Worm (Caenorhabditis elegans) whole organism, L4 larva: ENCODE data around the gene M03A1.3.

ENCODE experiments used
- R02D3.7 ChIP-seq: fragments of 150-350 bp; sonication (generic microtip); optimal IDR thresholded peaks from 3 replicates; lab custom pipeline; 2014; ENCODE audit warnings: missing biosample characterization, missing genetic modification characterization
- ama-1 ChIP-seq: fragments of 150-350 bp; optimal IDR thresholded peaks from 2 replicates; lab custom pipeline; 2014; ENCODE audit warnings: inconsistent platforms, mixed read lengths
- fkh-10 ChIP-seq: fragments of 150-350 bp; optimal IDR thresholded peaks from 2 replicates; lab custom pipeline; 2014; ENCODE audit warnings: missing biosample characterization, missing genetic modification reagents, missing genetic modification characterization
- fos-1 ChIP-seq: fragments of 150-350 bp; optimal IDR thresholded peaks from 2 replicates; lab custom pipeline; 2014; ENCODE audit warnings: missing biosample characterization, missing genetic modification characterization
- mdl-1 ChIP-seq, 2 experiments: fragments of 150-350 bp in 1 of 2; sonication (generic microtip) in 1 of 2; optimal IDR thresholded peaks; 2 replicates each; lab custom pipeline; 2014 to 2017; ENCODE audit warnings: missing biosample characterization in 2 of 2, missing genetic modification characterization in 2 of 2
- nhr-102 ChIP-seq: sonication (generic microtip); optimal IDR thresholded peaks from 2 replicates; lab custom pipeline; 2016; ENCODE audit warnings: mild to moderate bottlenecking, missing genetic modification characterization, moderate library complexity, missing compliant biosample characterization
- nhr-237 ChIP-seq: sonication (generic microtip); optimal IDR thresholded peaks from 2 replicates; lab custom pipeline; 2017; ENCODE audit warnings: missing biosample characterization, missing genetic modification characterization
- nhr-28 ChIP-seq: fragments of 150-350 bp; optimal IDR thresholded peaks from 2 replicates; lab custom pipeline; 2014; ENCODE audit warnings: missing biosample characterization, missing genetic modification characterization
- nhr-77 ChIP-seq: fragments of 150-350 bp; optimal IDR thresholded peaks from 2 replicates; lab custom pipeline; 2014; ENCODE audit warnings: missing biosample characterization, missing genetic modification characterization
- rbr-2 ChIP-seq: sonication (generic microtip); optimal IDR thresholded peaks from 2 replicates; lab custom pipeline; 2016; ENCODE audit warnings: missing genotype, missing genetic modification characterization, missing compliant biosample characterization
- zag-1 ChIP-seq: fragments of 150-350 bp; optimal IDR thresholded peaks from 2 replicates; lab custom pipeline; 2014; ENCODE audit warnings: missing biosample characterization, missing genetic modification characterization
- zip-11 ChIP-seq: fragments of 200-800 bp; sonication (Bioruptor generic); IDR thresholded peaks from 2 replicates; pipeline ENCODE4 v1.3.6; 2022; ENCODE audit warnings: missing genetic modification characterization, missing compliant biosample characterization
- ztf-11 ChIP-seq: fragments of 150-350 bp; optimal IDR thresholded peaks from 2 replicates; lab custom pipeline; 2014; ENCODE audit warnings: missing biosample characterization, missing genetic modification characterization

- TF ChIP-seq zag-1 (tag; lab: Kevin White, UChicago) (no peak), ama-1 (lab: Kevin White, UChicago) (no peak), nhr-28 (no peak), R02D3.7 (no peak), fos-1 (tag; lab: Kevin White, UChicago) (no peak), fkh-10 (GFP tag; lab: Kevin White, UChicago) (no peak), rbr-2 (tag; lab: Kevin White, UChicago) (no peak), ztf-11 (tag; lab: Kevin White, UChicago) (no peak), zip-11 (GFP tag; lab: Robert Waterston, UW) (no peak), nhr-237 (tag; lab: Kevin White, UChicago) (no peak), nhr-102 (tag; lab: Kevin White, UChicago) (no peak), mdl-1 (tag; optimal IDR thresholded peaks at IDR 0.05; lab: Kevin White, UChicago) (no peak), nhr-77 (tag; lab: Kevin White, UChicago) (no peak)
Measured at ce11 chrII:4517254-4517653, 40.3 kb upstream of the M03A1.3 start.
